Fruit fly (Drosophila melanogaster) whole organism, embryonic: ENCODE measurements around the gene Nep7.

Experiments used
- CG10267 ChIP-seq: fragments of 200-800 bp; sonication (Bioruptor generic); optimal IDR thresholded peaks from 2 replicates; lab custom pipeline; 2018; ENCODE audit warnings: missing biosample characterization, mild to moderate bottlenecking, missing genetic modification characterization, moderate library complexity
- CG10274 ChIP-seq: fragments of 200-800 bp; sonication (Bioruptor generic); optimal IDR thresholded peaks from 3 replicates; lab custom pipeline; 2017; ENCODE audit warnings: missing biosample characterization, mild to moderate bottlenecking, missing genetic modification characterization
- CG10543 ChIP-seq: fragments of 200-800 bp; sonication (Bioruptor generic); optimal IDR thresholded peaks from 3 replicates; lab custom pipeline; 2017; ENCODE audit warnings: missing biosample characterization, mild to moderate bottlenecking, missing genetic modification characterization, moderate library complexity
- CG10565 ChIP-seq: fragments of 200-800 bp; sonication (Bioruptor generic); optimal IDR thresholded peaks from 3 replicates; lab custom pipeline; 2016; ENCODE audit warnings: missing biosample characterization, mild to moderate bottlenecking, missing genetic modification characterization
- CG10979 ChIP-seq: fragments of 200-800 bp; sonication (Bioruptor generic); optimal IDR thresholded peaks from 2 replicates; lab custom pipeline; 2018; ENCODE audit warnings: missing biosample characterization, mild to moderate bottlenecking, missing genetic modification characterization, moderate library complexity
- CG11093 ChIP-seq: fragments of 200-800 bp; sonication (Bioruptor generic); IDR thresholded peaks from 3 replicates; pipeline ENCODE4 v1.3.6; 2022; ENCODE audit warnings: missing biosample characterization, missing genetic modification characterization
- CG15601 ChIP-seq: fragments of 200-800 bp; sonication (Bioruptor generic); optimal IDR thresholded peaks from 3 replicates; lab custom pipeline; 2019; ENCODE audit warnings: missing biosample characterization, mild to moderate bottlenecking, missing genetic modification characterization, moderate library complexity
- CG1603 ChIP-seq: fragments of 200-800 bp; sonication (Bioruptor generic); optimal IDR thresholded peaks from 2 replicates; lab custom pipeline; 2019; ENCODE audit warnings: missing biosample characterization, mild to moderate bottlenecking, missing genetic modification characterization, moderate library complexity
- CG17568 ChIP-seq: fragments of 200-800 bp; sonication (Bioruptor generic); optimal IDR thresholded peaks from 2 replicates; lab custom pipeline; 2018; ENCODE audit warnings: missing biosample characterization, mild to moderate bottlenecking, missing genetic modification characterization, moderate library complexity
- CG17802 ChIP-seq: fragments of 200-800 bp; sonication (Bioruptor generic); optimal IDR thresholded peaks from 2 replicates; lab custom pipeline; 2018; ENCODE audit warnings: missing biosample characterization, mild to moderate bottlenecking, missing genetic modification characterization, moderate library complexity
- CG2712 ChIP-seq: fragments of 200-800 bp; optimal IDR thresholded peaks from 3 replicates; lab custom pipeline; 2019; ENCODE audit warnings: missing biosample characterization, mild to moderate bottlenecking, missing genetic modification characterization, moderate library complexity
- CG30020 ChIP-seq: fragments of 200-800 bp; optimal IDR thresholded peaks from 2 replicates; lab custom pipeline; 2019; ENCODE audit warnings: missing biosample characterization, mild to moderate bottlenecking, missing genetic modification characterization, moderate library complexity
- CG32532 ChIP-seq: fragments of 200-800 bp; sonication (Bioruptor generic); IDR thresholded peaks from 2 replicates; pipeline ENCODE4 v1.3.6; 2022; ENCODE audit warnings: missing biosample characterization, missing genetic modification characterization
- CG34224 ChIP-seq: fragments of 200-800 bp; sonication (Bioruptor generic); IDR thresholded peaks from 3 replicates; pipeline ENCODE4 v1.3.6; 2022; ENCODE audit warnings: missing biosample characterization, missing genetic modification characterization; ENCODE audit not compliant: partially characterized antibody
- CG43689 ChIP-seq: fragments of 200-800 bp; sonication (Bioruptor generic); IDR thresholded peaks from 2 replicates; pipeline ENCODE4 v1.3.6; 2022; ENCODE audit warnings: missing biosample characterization, missing genetic modification characterization
- CG4820 ChIP-seq: fragments of 200-800 bp; sonication (Bioruptor generic); optimal IDR thresholded peaks from 3 replicates; lab custom pipeline; 2016; ENCODE audit warnings: missing biosample characterization, missing genetic modification characterization
- CG6791 ChIP-seq: fragments of 200-800 bp; sonication (Bioruptor generic); IDR thresholded peaks from 3 replicates; pipeline ENCODE4 v1.3.6; 2022; ENCODE audit warnings: missing biosample characterization, missing genetic modification characterization; ENCODE audit not compliant: partially characterized antibody
- CG7372 ChIP-seq: fragments of 200-800 bp; sonication (Bioruptor generic); IDR thresholded peaks from 2 replicates; pipeline ENCODE4 v1.3.6; 2022; ENCODE audit warnings: missing biosample characterization, missing genetic modification characterization
- CG9215 ChIP-seq: fragments of 200-800 bp; sonication (Bioruptor generic); IDR thresholded peaks from 2 replicates; pipeline ENCODE4 v1.3.6; 2022; ENCODE audit warnings: missing biosample characterization, missing genetic modification characterization
- CHES-1-like ChIP-seq: fragments of 200-800 bp; sonication (Bioruptor generic); optimal IDR thresholded peaks from 2 replicates; lab custom pipeline; 2016; ENCODE audit warnings: missing biosample characterization, missing genetic modification characterization
- CkIIα-i1 ChIP-seq: fragments of 200-800 bp; sonication (Bioruptor generic); IDR thresholded peaks from 2 replicates; pipeline ENCODE4 v1.3.6; 2022; ENCODE audit warnings: missing biosample characterization, missing genetic modification characterization
- Dbx ChIP-seq: fragments of 200-800 bp; sonication (Bioruptor generic); IDR thresholded peaks from 3 replicates; pipeline ENCODE4 v1.3.6; 2022; ENCODE audit warnings: missing biosample characterization, missing genetic modification characterization
- Hr3 ChIP-seq: fragments of 200-800 bp; sonication (Bioruptor generic); optimal IDR thresholded peaks from 3 replicates; lab custom pipeline; 2016; ENCODE audit warnings: missing biosample characterization, missing genetic modification characterization
- Hr51 ChIP-seq, 2 experiments: fragments of 200-800 bp; sonication (Bioruptor generic); optimal IDR thresholded peaks; 2 replicates in 1 of 2; 3 replicates in 1 of 2; lab custom pipeline; 2016 to 2018; ENCODE audit warnings: missing biosample characterization in 2 of 2, missing genetic modification characterization in 2 of 2, mild to moderate bottlenecking in 1 of 2, moderate library complexity in 1 of 2
- Hsf ChIP-seq: fragments of 200-800 bp; sonication (Bioruptor generic); optimal IDR thresholded peaks from 3 replicates; lab custom pipeline; 2016; ENCODE audit warnings: missing biosample characterization, missing genetic modification characterization
- Mrtf ChIP-seq: fragments of 200-800 bp; sonication (Bioruptor generic); IDR thresholded peaks from 3 replicates; pipeline ENCODE4 v1.3.6; 2022; ENCODE audit warnings: missing biosample characterization, missing genetic modification characterization
- Neu2 ChIP-seq: fragments of 200-800 bp; sonication (Bioruptor generic); optimal IDR thresholded peaks from 3 replicates; lab custom pipeline; 2016; ENCODE audit warnings: missing biosample characterization, missing genetic modification characterization, borderline replicate concordance
- Poxn ChIP-seq: fragments of 200-800 bp; sonication (Bioruptor generic); IDR thresholded peaks from 2 replicates; pipeline ENCODE4 v1.3.6; 2022; ENCODE audit warnings: missing biosample characterization, missing genetic modification characterization
- Rfx ChIP-seq: fragments of 200-800 bp; sonication (Bioruptor generic); IDR thresholded peaks from 2 replicates; pipeline ENCODE4 v1.3.6; 2022; ENCODE audit warnings: missing biosample characterization, missing genetic modification characterization
- Scr ChIP-seq: fragments of 200-800 bp; sonication (Bioruptor generic); IDR thresholded peaks from 2 replicates; pipeline ENCODE4 v1.3.6; 2022; ENCODE audit warnings: missing biosample characterization, missing genetic modification characterization; ENCODE audit not compliant: partially characterized antibody
- Ssrp ChIP-seq: fragments of 200-800 bp; sonication (Bioruptor generic); optimal IDR thresholded peaks from 2 replicates; lab custom pipeline; 2018; ENCODE audit warnings: missing biosample characterization, mild to moderate bottlenecking, missing genetic modification characterization, moderate library complexity
- Xbp1 ChIP-seq: fragments of 200-800 bp; sonication (Bioruptor generic); optimal IDR thresholded peaks from 3 replicates; lab custom pipeline; 2016; ENCODE audit warnings: missing biosample characterization, mild to moderate bottlenecking, missing genetic modification characterization
- ac ChIP-seq: fragments of 200-800 bp; sonication (Bioruptor generic); optimal IDR thresholded peaks from 3 replicates; lab custom pipeline; 2017; ENCODE audit warnings: missing biosample characterization, mild to moderate bottlenecking, missing genetic modification characterization
- ash1 ChIP-seq: fragments of 200-800 bp; sonication (Bioruptor generic); optimal IDR thresholded peaks from 2 replicates; lab custom pipeline; 2018; ENCODE audit warnings: missing biosample characterization, mild to moderate bottlenecking, missing genetic modification characterization
- bab2 ChIP-seq: fragments of 200-800 bp; sonication (Bioruptor generic); optimal IDR thresholded peaks from 2 replicates; lab custom pipeline; 2016; ENCODE audit warnings: missing biosample characterization, missing genetic modification characterization
- bsh ChIP-seq, 2 experiments: fragments of 200-800 bp; sonication (Bioruptor generic); optimal IDR thresholded peaks; 2 replicates each; lab custom pipeline; 2017 to 2018; ENCODE audit warnings: mild to moderate bottlenecking in 2 of 2, missing biosample characterization in 2 of 2, missing genetic modification characterization in 2 of 2, moderate library complexity in 1 of 2
- chm ChIP-seq: fragments of 200-800 bp; sonication (Bioruptor generic); IDR thresholded peaks from 2 replicates; pipeline ENCODE4 v1.3.6; 2022; ENCODE audit warnings: missing biosample characterization, missing genetic modification characterization
- grau ChIP-seq: fragments of 200-800 bp; optimal IDR thresholded peaks from 3 replicates; lab custom pipeline; 2019; ENCODE audit warnings: missing biosample characterization, mild to moderate bottlenecking, missing genetic modification characterization, moderate library complexity
- jigr1 ChIP-seq: fragments of 200-800 bp; sonication (Bioruptor generic); IDR thresholded peaks from 3 replicates; pipeline ENCODE4 v1.3.6; 2022; ENCODE audit warnings: missing biosample characterization, missing genetic modification characterization
- mam ChIP-seq: fragments of 200-800 bp; sonication (Bioruptor generic); optimal IDR thresholded peaks from 3 replicates; lab custom pipeline; 2016; ENCODE audit warnings: missing biosample characterization, missing genetic modification characterization
- mld ChIP-seq: fragments of 200-800 bp; sonication (Bioruptor generic); IDR thresholded peaks from 3 replicates; pipeline ENCODE4 v1.3.6; 2022; ENCODE audit warnings: missing biosample characterization, missing genetic modification characterization; ENCODE audit not compliant: partially characterized antibody
- nerfin-1 ChIP-seq: fragments of 200-800 bp; sonication (Bioruptor generic); optimal IDR thresholded peaks from 3 replicates; lab custom pipeline; 2019; ENCODE audit warnings: missing biosample characterization, mild to moderate bottlenecking, missing genetic modification characterization, moderate library complexity
- org-1 ChIP-seq: fragments of 200-800 bp; sonication (Bioruptor generic); optimal IDR thresholded peaks from 2 replicates; lab custom pipeline; 2017; ENCODE audit warnings: missing biosample characterization, missing genetic modification characterization
- sens ChIP-seq: fragments of 200-800 bp; sonication (Bioruptor generic); peaks from one replicate; lab custom pipeline; 2016; ENCODE audit warnings: missing biosample characterization, missing genetic modification characterization
- slbo ChIP-seq: fragments of 200-800 bp; sonication (Bioruptor generic); IDR thresholded peaks from 2 replicates; pipeline ENCODE4 v1.3.6; 2022; ENCODE audit warnings: missing biosample characterization, missing genetic modification characterization
- tin ChIP-seq: fragments of 200-800 bp; sonication (Bioruptor generic); optimal IDR thresholded peaks from 3 replicates; lab custom pipeline; 2016; ENCODE audit warnings: missing biosample characterization, missing genetic modification characterization
- unc-4 ChIP-seq: fragments of 200-800 bp; sonication (Bioruptor generic); IDR thresholded peaks from 2 replicates; pipeline ENCODE4 v1.3.6; 2022; ENCODE audit warnings: missing biosample characterization, missing genetic modification characterization; ENCODE audit not compliant: partially characterized antibody
- zen2 ChIP-seq: fragments of 200-800 bp; sonication (Bioruptor generic); IDR thresholded peaks from 3 replicates; pipeline ENCODE4 v1.3.6; 2022; ENCODE audit warnings: missing biosample characterization, missing genetic modification characterization; ENCODE audit not compliant: partially characterized antibody

The Nep7 gene

dm6 chr3R:27916355-27917019 lies 38.2 kb upstream of the Nep7 start, which contains the start of the genes CG5003 and mRpS22 (continued):
- TF ChIP-seq tin (GFP tag; lab: Kevin White, UChicago), result peak; percentile 73
- peak; percentile 63 for TF ChIP-seq nerfin-1 (tag; lab: Kevin White, UChicago)
- TF ChIP-seq CG32532, result peak; percentile 52
- TF ChIP-seq CG43689 (GFP tag; lab: Robert Waterston, UW), result no peak
- no peak for TF ChIP-seq zen2 (GFP tag; lab: Robert Waterston, UW)
- TF ChIP-seq unc-4, result peak; percentile 45; the same call in 1 of the 2 replicates
- TF ChIP-seq sens (GFP tag; lab: Kevin White, UChicago), result peak; percentile 83
- peak; percentile 34; the same call in 1 of the 2 replicates for TF ChIP-seq chm (GFP tag; lab: Robert Waterston, UW)
- no peak for TF ChIP-seq CG6791
- TF ChIP-seq Scr (GFP tag; lab: Robert Waterston, UW), result peak; percentile 48; the same call in 1 of the 2 replicates
- no peak for TF ChIP-seq CG10565 (GFP tag; lab: Kevin White, UChicago)
- peak; percentile 45 for TF ChIP-seq CG9215 (GFP tag; lab: Robert Waterston, UW)
- TF ChIP-seq Hsf (GFP tag; lab: Kevin White, UChicago), result peak; percentile 54
- peak; percentile 43 for TF ChIP-seq Xbp1 (GFP tag; lab: Kevin White, UChicago)
- TF ChIP-seq CG15601 (tag; lab: Kevin White, UChicago), result peak; percentile 48
- TF ChIP-seq Poxn (GFP tag; lab: Robert Waterston, UW), result no peak
- no peak for TF ChIP-seq Neu2
- peak; percentile 93 for TF ChIP-seq CG10267 (tag; lab: Kevin White, UChicago)
- no peak for TF ChIP-seq CkIIα-i1 (GFP tag; lab: Robert Waterston, UW)
- TF ChIP-seq CG1603 (tag; lab: Kevin White, UChicago), result no peak
- no peak for TF ChIP-seq mld
- 0 out of 3 replicates have a peak, but pooled peaks have one; percentile 25 for TF ChIP-seq CG11093 (GFP tag; lab: Robert Waterston, UW)
- TF ChIP-seq mam (GFP tag; lab: Kevin White, UChicago), result no peak
- TF ChIP-seq org-1, result no peak
- no peak for TF ChIP-seq Mrtf (GFP tag; lab: Robert Waterston, UW)
- TF ChIP-seq CHES-1-like (GFP tag; lab: Kevin White, UChicago), result peak; percentile 11
- TF ChIP-seq CG10274 (GFP tag; lab: Kevin White, UChicago), result no peak
- peak in 1 of 2 experiments; percentile 26 for TF ChIP-seq bsh (GFP tag; optimal IDR thresholded peaks at IDR 0.05; lab: Kevin White, UChicago)
- TF ChIP-seq CG10543 (GFP tag; lab: Kevin White, UChicago), result peak; percentile 80
- peak; percentile 6; the same call in 1 of the 3 replicates for TF ChIP-seq CG34224 (GFP tag; lab: Robert Waterston, UW)
- peak; percentile 40 for TF ChIP-seq CG10979 (tag; lab: Kevin White, UChicago)
- no peak for TF ChIP-seq CG17802 (tag; lab: Kevin White, UChicago)
- peak; percentile 58 for TF ChIP-seq Ssrp (tag; lab: Kevin White, UChicago)
- TF ChIP-seq Dbx (GFP tag; lab: Robert Waterston, UW), result peak; percentile 17; the same call in 2 of the 3 replicates
- TF ChIP-seq CG4820, result peak; percentile 55
- TF ChIP-seq Hr51 (GFP tag; optimal IDR thresholded peaks at IDR 0.05; lab: Kevin White, UChicago), result peak in 1 of 2 experiments; percentile 57
- peak; percentile 52; the same call in 1 of the 2 replicates for TF ChIP-seq CG7372 (GFP tag; lab: Robert Waterston, UW)
- TF ChIP-seq CG2712, result peak; percentile 69
- TF ChIP-seq ac, result no peak
- TF ChIP-seq jigr1 (GFP tag; lab: Robert Waterston, UW), result no peak
- no peak for TF ChIP-seq ash1 (GFP tag; lab: Kevin White, UChicago)
- TF ChIP-seq bab2 (GFP tag; lab: Kevin White, UChicago), result peak; percentile 1
- peak; percentile 68 for TF ChIP-seq grau (tag; lab: Kevin White, UChicago)
- peak; percentile 64 for TF ChIP-seq CG30020 (tag; lab: Kevin White, UChicago)
- peak; percentile 68; the same call in 1 of the 2 replicates for TF ChIP-seq Rfx (GFP tag; lab: Robert Waterston, UW)
- TF ChIP-seq Hr3 (GFP tag; lab: Kevin White, UChicago), result peak; percentile 64
- peak; percentile 72 for TF ChIP-seq slbo (GFP tag; lab: Robert Waterston, UW)
- no peak for TF ChIP-seq CG17568 (GFP tag; lab: Kevin White, UChicago)
